Fruit fly (Drosophila melanogaster) whole organism, embryonic: Measurements from ENCODE around the gene CG18649.
A peak's percentile ranks its signal among the peaks of the same experiment; 100 is the strongest.

Experiments
- Adf1 ChIP-seq: fragments of 200-800 bp; sonication (Bioruptor generic); IDR thresholded peaks from 2 replicates; pipeline ENCODE4 v1.3.6; 2022; ENCODE audit warnings: missing biosample characterization, missing genetic modification characterization
- Atf3 ChIP-seq: fragments of 200-800 bp; sonication (Bioruptor generic); optimal IDR thresholded peaks from 3 replicates; lab custom pipeline; 2016; ENCODE audit warnings: missing biosample characterization, missing genetic modification characterization
- Bdp1 ChIP-seq: fragments of 200-800 bp; sonication (Bioruptor generic); optimal IDR thresholded peaks from 3 replicates; lab custom pipeline; 2016; ENCODE audit warnings: missing biosample characterization, missing genetic modification characterization
- CG10431 ChIP-seq: fragments of 200-800 bp; sonication (Bioruptor generic); optimal IDR thresholded peaks from 3 replicates; lab custom pipeline; 2018; ENCODE audit warnings: missing biosample characterization, mild to moderate bottlenecking, missing genetic modification characterization
- CG11560 ChIP-seq: fragments of 200-800 bp; sonication (Bioruptor generic); IDR thresholded peaks from 3 replicates; pipeline ENCODE4 v1.3.6; 2022; ENCODE audit warnings: missing biosample characterization, missing genetic modification characterization
- CG11696 ChIP-seq: fragments of 200-800 bp; sonication (Bioruptor generic); IDR thresholded peaks from 2 replicates; pipeline ENCODE4 v1.3.6; 2022; ENCODE audit warnings: missing biosample characterization, missing genetic modification characterization
- CG13424 ChIP-seq: fragments of 200-800 bp; sonication (Bioruptor generic); optimal IDR thresholded peaks from 2 replicates; lab custom pipeline; 2019; ENCODE audit warnings: missing biosample characterization, mild to moderate bottlenecking, missing genetic modification characterization, moderate library complexity
- CG15073 ChIP-seq: fragments of 200-800 bp; sonication (Bioruptor generic); optimal IDR thresholded peaks from 2 replicates; lab custom pipeline; 2016; ENCODE audit warnings: missing biosample characterization, missing genetic modification characterization
- CG16779 ChIP-seq: fragments of 200-800 bp; sonication (Bioruptor generic); IDR thresholded peaks from 2 replicates; pipeline ENCODE4 v1.3.6; 2022; ENCODE audit warnings: missing biosample characterization, missing genetic modification characterization
- CG16863 ChIP-seq: fragments of 200-800 bp; sonication (Bioruptor generic); optimal IDR thresholded peaks from 3 replicates; lab custom pipeline; 2016; ENCODE audit warnings: missing biosample characterization, missing genetic modification characterization
- CG17328 ChIP-seq: fragments of 200-800 bp; sonication (Bioruptor generic); IDR thresholded peaks from 2 replicates; pipeline ENCODE4 v1.3.6; 2022; ENCODE audit warnings: missing biosample characterization, missing genetic modification characterization
- CG17361 ChIP-seq: fragments of 200-800 bp; sonication (Bioruptor generic); IDR thresholded peaks from 3 replicates; pipeline ENCODE4 v1.3.6; 2022; ENCODE audit warnings: missing biosample characterization, missing genetic modification characterization
- CG18599 ChIP-seq: fragments of 200-800 bp; sonication (Bioruptor generic); optimal IDR thresholded peaks from 3 replicates; lab custom pipeline; 2017; ENCODE audit warnings: missing biosample characterization, missing genetic modification characterization, mild to moderate bottlenecking, moderate library complexity, missing genetic modification reagents
- CG18619 ChIP-seq: fragments of 200-800 bp; sonication (Bioruptor generic); optimal IDR thresholded peaks from 3 replicates; lab custom pipeline; 2017; ENCODE audit warnings: missing biosample characterization, mild to moderate bottlenecking, missing genetic modification characterization
- CG2875 ChIP-seq: fragments of 200-800 bp; sonication (Bioruptor generic); optimal IDR thresholded peaks from 2 replicates; lab custom pipeline; 2017; ENCODE audit warnings: missing biosample characterization, mild to moderate bottlenecking, missing genetic modification characterization, missing genetic modification reagents
- CG3163 ChIP-seq: fragments of 200-800 bp; sonication (Bioruptor generic); optimal IDR thresholded peaks from 3 replicates; lab custom pipeline; 2016; ENCODE audit warnings: missing biosample characterization, missing genetic modification characterization
- CG32772 ChIP-seq: fragments of 200-800 bp; sonication (Bioruptor generic); IDR thresholded peaks from 2 replicates; pipeline ENCODE4 v1.3.6; 2022; ENCODE audit warnings: missing biosample characterization, missing genetic modification characterization
- CG33213 ChIP-seq: fragments of 200-800 bp; sonication (Bioruptor generic); optimal IDR thresholded peaks from 3 replicates; lab custom pipeline; 2016; ENCODE audit warnings: missing biosample characterization, missing genetic modification characterization
- CG3995 ChIP-seq: fragments of 200-800 bp; sonication (Bioruptor generic); optimal IDR thresholded peaks from 3 replicates; lab custom pipeline; 2016; ENCODE audit warnings: missing biosample characterization, missing genetic modification characterization
- CG7556 ChIP-seq: fragments of 200-800 bp; sonication (Bioruptor generic); optimal IDR thresholded peaks from 2 replicates; lab custom pipeline; 2017; ENCODE audit warnings: missing biosample characterization, mild to moderate bottlenecking, missing genetic modification characterization
- CG7963 ChIP-seq: fragments of 200-800 bp; sonication (Bioruptor generic); IDR thresholded peaks from 3 replicates; pipeline ENCODE4 v1.3.6; 2022; ENCODE audit warnings: missing biosample characterization, missing genetic modification characterization; ENCODE audit not compliant: partially characterized antibody
- CG8765 ChIP-seq: fragments of 200-800 bp; sonication (Bioruptor generic); IDR thresholded peaks from 2 replicates; pipeline ENCODE4 v1.3.6; 2022; ENCODE audit warnings: missing biosample characterization, missing genetic modification characterization
- CTCF ChIP-seq: fragments of 200-800 bp; sonication (Bioruptor generic); optimal IDR thresholded peaks from 2 replicates; lab custom pipeline; 2017; ENCODE audit warnings: missing biosample characterization, mild to moderate bottlenecking, missing genetic modification characterization, moderate library complexity
- Camta ChIP-seq: fragments of 200-800 bp; sonication (Bioruptor generic); optimal IDR thresholded peaks from 2 replicates; lab custom pipeline; 2016; ENCODE audit warnings: missing biosample characterization, missing genetic modification characterization
- Doc2 ChIP-seq: fragments of 200-800 bp; sonication (Bioruptor generic); IDR thresholded peaks from 2 replicates; pipeline ENCODE4 v1.3.6; 2022; ENCODE audit warnings: missing biosample characterization, missing genetic modification characterization
- Fer1 ChIP-seq: fragments of 200-800 bp; sonication (Bioruptor generic); optimal IDR thresholded peaks from 2 replicates; lab custom pipeline; 2017; ENCODE audit warnings: missing biosample characterization, mild to moderate bottlenecking, missing genetic modification characterization
- Hmx ChIP-seq: fragments of 200-800 bp; sonication (Bioruptor generic); optimal IDR thresholded peaks from 2 replicates; lab custom pipeline; 2016; ENCODE audit warnings: missing biosample characterization, missing genetic modification characterization
- Jarid2 ChIP-seq: fragments of 200-800 bp; sonication (Bioruptor generic); optimal IDR thresholded peaks from 3 replicates; lab custom pipeline; 2017; ENCODE audit warnings: mild to moderate bottlenecking, missing biosample characterization, missing genetic modification reagents, missing genetic modification characterization
- Max ChIP-seq: fragments of 200-800 bp; sonication (Bioruptor generic); optimal IDR thresholded peaks from 2 replicates; lab custom pipeline; 2016; ENCODE audit warnings: missing biosample characterization, mild to moderate bottlenecking, missing genetic modification characterization
- Mes4 ChIP-seq: fragments of 200-800 bp; sonication (Bioruptor generic); optimal IDR thresholded peaks from 2 replicates; lab custom pipeline; 2016; ENCODE audit warnings: missing biosample characterization, missing genetic modification characterization
- Myb ChIP-seq: fragments of 200-800 bp; sonication (Bioruptor generic); optimal IDR thresholded peaks from 2 replicates; lab custom pipeline; 2016; ENCODE audit warnings: missing biosample characterization, missing genetic modification characterization
- NC2α ChIP-seq: fragments of 200-800 bp; sonication (Bioruptor generic); optimal IDR thresholded peaks from 2 replicates; lab custom pipeline; 2016; ENCODE audit warnings: missing biosample characterization, missing genetic modification characterization
- Pdp1 ChIP-seq, 2 experiments: fragments of 200-800 bp; sonication (Bioruptor generic); optimal IDR thresholded peaks; 3 replicates each; lab custom pipeline; 2016; ENCODE audit warnings: missing biosample characterization in 2 of 2, missing genetic modification characterization in 2 of 2, mild to moderate bottlenecking in 1 of 2, moderate library complexity in 1 of 2
- Trl ChIP-seq, 3 experiments: fragments of >200 bp in 2 of 3; fragments of 200-800 bp in 1 of 3; sonication (Bioruptor generic) in 1 of 3; optimal IDR thresholded peaks; 2 replicates in 1 of 3; 3 replicates in 2 of 3; lab custom pipeline; 2016 to 2017; ENCODE audit warnings: missing biosample characterization in 1 of 3, missing genetic modification characterization in 1 of 3
- Usf ChIP-seq: fragments of 200-800 bp; sonication (Bioruptor generic); optimal IDR thresholded peaks from 2 replicates; lab custom pipeline; 2017; ENCODE audit warnings: missing genotype, missing biosample characterization, missing genetic modification characterization
- cg ChIP-seq: fragments of 200-800 bp; sonication (Bioruptor generic); optimal IDR thresholded peaks from 3 replicates; lab custom pipeline; 2019; ENCODE audit warnings: missing biosample characterization, mild to moderate bottlenecking, missing genetic modification characterization, moderate library complexity
- ems ChIP-seq: fragments of 200-800 bp; sonication (Bioruptor generic); optimal IDR thresholded peaks from 3 replicates; lab custom pipeline; 2016; ENCODE audit warnings: missing biosample characterization, missing genetic modification characterization
- eyg ChIP-seq: fragments of 200-800 bp; sonication (Bioruptor generic); optimal IDR thresholded peaks from 3 replicates; lab custom pipeline; 2016; ENCODE audit warnings: missing biosample characterization, missing genetic modification characterization
- ind ChIP-seq: fragments of 200-800 bp; sonication (Bioruptor generic); optimal IDR thresholded peaks from 3 replicates; lab custom pipeline; 2016; ENCODE audit warnings: missing biosample characterization, missing genetic modification characterization
- jumu ChIP-seq: fragments of 200-800 bp; sonication (Bioruptor generic); optimal IDR thresholded peaks from 3 replicates; lab custom pipeline; 2016; ENCODE audit warnings: missing biosample characterization, missing genetic modification characterization
- kah ChIP-seq: fragments of 200-800 bp; sonication (Bioruptor generic); optimal IDR thresholded peaks from 2 replicates; lab custom pipeline; 2018; ENCODE audit warnings: missing biosample characterization, mild to moderate bottlenecking, missing genetic modification characterization
- lbe ChIP-seq: fragments of 200-800 bp; sonication (Bioruptor generic); optimal IDR thresholded peaks from 2 replicates; lab custom pipeline; 2016; ENCODE audit warnings: missing biosample characterization, mild to moderate bottlenecking, missing genetic modification characterization
- mirr ChIP-seq: fragments of 200-800 bp; sonication (Bioruptor generic); optimal IDR thresholded peaks from 3 replicates; lab custom pipeline; 2018; ENCODE audit warnings: missing biosample characterization, mild to moderate bottlenecking, missing genetic modification characterization
- oc ChIP-seq: fragments of 200-800 bp; sonication (Bioruptor generic); optimal IDR thresholded peaks from 2 replicates; lab custom pipeline; 2018; ENCODE audit warnings: missing biosample characterization, mild to moderate bottlenecking, missing genetic modification characterization, moderate library complexity
- otp ChIP-seq: fragments of 200-800 bp; sonication (Bioruptor generic); IDR thresholded peaks from 3 replicates; pipeline ENCODE4, ENCODE4 v1.3.6; 2022; ENCODE audit warnings: missing biosample characterization, missing genetic modification characterization
- p53 ChIP-seq: fragments of 200-800 bp; sonication (Bioruptor generic); optimal IDR thresholded peaks from 2 replicates; lab custom pipeline; 2016; ENCODE audit warnings: missing biosample characterization, missing genetic modification characterization
- pnt ChIP-seq: fragments of 200-800 bp; sonication (Bioruptor generic); optimal IDR thresholded peaks from 3 replicates; lab custom pipeline; 2016; ENCODE audit warnings: missing biosample characterization, missing genetic modification characterization
- schlank ChIP-seq: fragments of 200-800 bp; sonication (Bioruptor generic); optimal IDR thresholded peaks from 2 replicates; lab custom pipeline; 2018; ENCODE audit warnings: missing biosample characterization, mild to moderate bottlenecking, missing genetic modification characterization
- sima ChIP-seq: fragments of 200-800 bp; sonication (Bioruptor generic); optimal IDR thresholded peaks from 2 replicates; lab custom pipeline; 2016; ENCODE audit warnings: missing biosample characterization, missing genetic modification characterization
- slou ChIP-seq: fragments of 200-800 bp; sonication (Bioruptor generic); optimal IDR thresholded peaks from 3 replicates; lab custom pipeline; 2016; ENCODE audit warnings: missing biosample characterization, missing genetic modification characterization
- unpg ChIP-seq: fragments of 200-800 bp; sonication (Bioruptor generic); optimal IDR thresholded peaks from 3 replicates; lab custom pipeline; 2018; ENCODE audit warnings: missing biosample characterization, mild to moderate bottlenecking, missing genetic modification characterization, moderate library complexity

CG18649 gene

dm6 chr3L:15011638-15012335, 42.1 kb downstream of the CG18649 start (continued):
- TF ChIP-seq Atf3 (GFP tag; lab: Kevin White, UChicago) (no peak), Usf (GFP tag; lab: Kevin White, UChicago) (no peak), ems (GFP tag; lab: Kevin White, UChicago) (peak; percentile 43), CG15073 (GFP tag; lab: Kevin White, UChicago) (no peak), Trl (optimal IDR thresholded peaks at IDR 0.05; lab: Kevin White, UChicago) (no peak), Trl (GFP tag; optimal IDR thresholded peaks at IDR 0.05; lab: Kevin White, UChicago) (peak; percentile 3), CG16779 (no peak), Jarid2 (peak; percentile 42), kah (GFP tag; lab: Kevin White, UChicago) (peak; percentile 53), unpg (GFP tag; lab: Kevin White, UChicago) (peak; percentile 92), Fer1 (GFP tag; lab: Kevin White, UChicago) (peak; percentile 74), eyg (GFP tag; lab: Kevin White, UChicago) (no peak), ind (GFP tag; lab: Kevin White, UChicago) (peak; percentile 66), jumu (GFP tag; lab: Kevin White, UChicago) (peak; percentile 15), oc (tag; lab: Kevin White, UChicago) (peak; percentile 64), CG18599 (GFP tag; lab: Kevin White, UChicago) (peak; percentile 81), Max (peak; percentile 69), Mes4 (GFP tag; lab: Kevin White, UChicago) (no peak), CTCF (GFP tag; lab: Kevin White, UChicago) (no peak), p53 (GFP tag; lab: Kevin White, UChicago) (no peak), mirr (GFP tag; lab: Kevin White, UChicago) (peak; percentile 5), slou (peak; percentile 25), CG3995 (GFP tag; lab: Kevin White, UChicago) (no peak), CG11560 (tag; lab: Robert Waterston, UW) (0 out of 3 replicates have a peak, but pooled peaks have one; percentile 13), CG16863 (GFP tag; lab: Kevin White, UChicago) (peak; percentile 29), pnt (GFP tag; lab: Kevin White, UChicago) (peak; percentile 38), CG33213 (GFP tag; lab: Kevin White, UChicago) (no peak), lbe (no peak), CG18619 (peak; percentile 46), schlank (tag; lab: Kevin White, UChicago) (no peak), Bdp1 (peak; percentile 32), CG13424 (tag; lab: Kevin White, UChicago) (peak; percentile 80), CG11696 (GFP tag; lab: Robert Waterston, UW) (peak; percentile 47; the same call in 1 of the 2 replicates), Adf1 (GFP tag; lab: Robert Waterston, UW) (no peak), Hmx (GFP tag; lab: Kevin White, UChicago) (no peak), CG32772 (peak; percentile 64), CG17361 (peak; percentile 84), CG3163 (GFP tag; lab: Kevin White, UChicago) (no peak), NC2α (GFP tag; lab: Kevin White, UChicago) (no peak), otp (GFP tag; lab: Robert Waterston, UW) (peak; percentile 46; the same call in 1 of the 3 replicates), CG10431 (peak; percentile 21), sima (GFP tag; lab: Kevin White, UChicago) (no peak), CG17328 (GFP tag; lab: Robert Waterston, UW) (peak; percentile 75), Pdp1 (GFP tag; optimal IDR thresholded peaks at IDR 0.05; lab: Kevin White, UChicago) (peak; percentile 49 to 65), Doc2 (GFP tag; lab: Robert Waterston, UW) (no peak), cg (GFP tag; lab: Kevin White, UChicago) (no peak), CG7556 (GFP tag; lab: Kevin White, UChicago) (peak; percentile 76), CG8765 (GFP tag; lab: Robert Waterston, UW) (no peak), Myb (GFP tag; lab: Kevin White, UChicago) (no peak), Camta (GFP tag; lab: Kevin White, UChicago) (peak; percentile 18), CG7963 (GFP tag; lab: Robert Waterston, UW) (no peak), CG2875 (peak; percentile 52)
